Fruit fly (Drosophila melanogaster): ENCODE data around the gene CG9674.
A peak's percentile ranks its signal among the peaks of the same experiment; 100 is the strongest.

CG9674 gene

dm6 chr3L:16818063-16818462 is 10.5 kb upstream of the CG9674 start:
- no peak for TF ChIP-seq CTCF (optimal IDR thresholded peaks at IDR 0.05)
- no peak for TF ChIP-seq CG8478 (optimal IDR thresholded peaks at IDR 0.05)

DNA sequence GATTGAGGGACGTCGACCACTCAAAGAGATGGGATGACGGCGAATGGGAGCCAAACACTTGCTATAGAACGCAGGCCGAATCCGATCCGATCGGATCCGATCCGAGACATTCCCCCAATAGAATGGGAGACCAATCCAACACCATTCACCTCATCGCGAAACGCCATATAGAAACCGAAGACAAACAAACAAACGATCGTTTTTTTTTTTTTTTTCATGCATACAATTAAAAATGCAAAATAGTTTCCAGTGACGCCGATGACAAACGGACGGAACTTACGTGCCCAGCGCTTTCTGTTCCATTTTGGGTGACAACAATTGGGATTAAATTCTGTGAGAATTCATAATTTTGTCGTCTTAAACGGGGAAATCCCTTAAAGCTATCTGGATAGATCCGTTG is 6.5 kb upstream of the CG9674 start:
- TF ChIP-seq CG8478 (optimal IDR thresholded peaks at IDR 0.05), result no peak
- TF ChIP-seq CTCF (optimal IDR thresholded peaks at IDR 0.05), result no peak

DNA sequence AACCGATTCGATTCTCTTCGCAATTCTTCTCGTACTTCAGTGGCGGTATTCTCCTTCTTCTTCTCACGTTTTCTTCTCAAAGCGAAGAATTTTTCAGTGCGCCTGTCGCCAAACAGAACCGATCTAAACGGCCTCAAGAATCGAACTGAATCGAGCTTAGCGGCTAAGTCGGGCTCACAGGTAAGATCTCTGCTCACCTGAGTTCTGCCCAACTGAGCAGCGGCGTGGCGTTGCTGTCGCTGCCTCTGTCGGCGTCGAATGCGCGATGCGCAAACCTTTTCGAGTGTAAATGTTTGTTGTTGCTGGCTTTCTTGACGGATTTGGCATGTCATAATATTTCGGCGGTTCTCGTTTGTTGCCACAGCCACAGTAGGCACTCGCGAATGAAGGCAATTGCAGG is 4.4 kb upstream of the CG9674 start:
- TF ChIP-seq CG8478 (optimal IDR thresholded peaks at IDR 0.05) (no peak), CTCF (optimal IDR thresholded peaks at IDR 0.05) (no peak)

DNA sequence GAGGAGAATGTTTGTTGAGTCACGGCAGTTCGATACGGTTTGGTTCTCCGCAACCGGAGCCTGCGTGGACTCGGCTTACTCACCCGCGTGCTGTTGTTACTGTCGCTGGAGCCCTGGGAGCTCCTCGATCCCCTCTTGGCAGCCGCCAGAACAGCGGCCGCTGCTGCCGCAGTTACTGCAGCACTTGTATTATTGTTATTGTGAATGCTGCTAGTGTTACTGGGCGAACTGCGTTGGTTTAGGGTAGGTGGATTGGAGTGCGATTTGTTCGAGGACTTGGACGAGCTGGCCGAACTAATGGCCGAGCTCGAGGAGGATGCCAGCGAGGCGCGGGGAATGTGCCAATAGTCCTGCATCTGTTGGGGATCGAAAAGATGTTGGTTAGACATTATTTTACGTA is 3.0 kb upstream of the CG9674 start:
- TF ChIP-seq CTCF (optimal IDR thresholded peaks at IDR 0.05) (no peak), CG8478 (optimal IDR thresholded peaks at IDR 0.05) (no peak)

dm6 chr3L:16808139-16808538 is 608 bp upstream of the CG9674 start:
- TF ChIP-seq CTCF (optimal IDR thresholded peaks at IDR 0.05) (peak in 1 of 2 experiments; percentile 41), CG8478 (optimal IDR thresholded peaks at IDR 0.05) (no peak)

- TF ChIP-seq CTCF (optimal IDR thresholded peaks at IDR 0.05) (no peak), CG8478 (optimal IDR thresholded peaks at IDR 0.05) (no peak)
Observed at dm6 chr3L:16806823-16807325, 657 bp downstream of the CG9674 start.

- no peak for TF ChIP-seq CTCF (optimal IDR thresholded peaks at IDR 0.05)
- no peak for TF ChIP-seq CG8478 (optimal IDR thresholded peaks at IDR 0.05)
Observed at dm6 chr3L:16805806-16806719, 1.5 kb downstream of the CG9674 start.

DNA sequence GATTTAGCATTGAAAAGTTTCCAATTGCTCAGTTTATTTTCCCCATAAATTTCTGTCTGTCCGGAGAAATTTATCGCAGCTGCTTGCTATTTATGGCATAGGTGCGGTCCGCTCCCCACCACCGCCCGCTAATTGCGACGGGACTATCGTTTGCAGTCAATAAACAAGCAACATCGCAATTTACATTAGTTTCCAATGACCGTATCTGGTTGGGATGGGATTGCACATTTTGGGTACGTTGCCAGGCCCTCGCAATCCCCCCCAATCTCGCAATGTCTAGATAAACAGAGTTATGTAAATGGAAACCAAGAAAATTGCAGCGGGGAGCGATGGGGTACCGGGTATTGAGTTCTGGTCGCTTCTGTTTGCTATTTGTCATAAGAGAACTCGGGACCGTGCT is 2.9 kb downstream of the CG9674 start, which contains the start of gene nudC:
Gene nudC (plus strand): TSS at position 368 of the 400 bp plus-strand sequence.
- TF ChIP-seq CTCF (optimal IDR thresholded peaks at IDR 0.05) (no peak), CG8478 (optimal IDR thresholded peaks at IDR 0.05) (no peak)

dm6 chr3L:16803708-16804350 is 3.7 kb downstream of the CG9674 start:
- TF ChIP-seq CTCF (optimal IDR thresholded peaks at IDR 0.05), result no peak
- no peak for TF ChIP-seq CG8478 (optimal IDR thresholded peaks at IDR 0.05)

DNA sequence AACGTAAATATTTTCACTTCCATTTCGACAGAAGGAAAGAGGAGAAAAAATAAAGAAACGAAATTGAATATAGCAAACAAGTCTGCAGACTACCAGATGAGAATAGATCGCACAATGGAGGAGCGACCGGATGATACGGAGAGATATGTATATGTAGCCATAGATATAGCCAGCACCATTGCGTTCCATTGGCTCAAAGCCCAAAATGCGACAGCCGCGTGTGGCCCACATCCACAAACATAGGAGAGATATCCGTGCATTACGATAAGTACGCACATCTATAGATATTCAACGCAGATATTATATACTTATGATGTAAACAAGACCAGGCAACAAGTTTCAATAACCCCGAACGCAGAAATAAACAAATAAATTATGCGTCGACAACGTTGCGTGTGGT is 4.3 kb downstream of the CG9674 start:
- TF ChIP-seq CTCF (optimal IDR thresholded peaks at IDR 0.05), result no peak
- no peak for TF ChIP-seq CG8478 (optimal IDR thresholded peaks at IDR 0.05)

DNA sequence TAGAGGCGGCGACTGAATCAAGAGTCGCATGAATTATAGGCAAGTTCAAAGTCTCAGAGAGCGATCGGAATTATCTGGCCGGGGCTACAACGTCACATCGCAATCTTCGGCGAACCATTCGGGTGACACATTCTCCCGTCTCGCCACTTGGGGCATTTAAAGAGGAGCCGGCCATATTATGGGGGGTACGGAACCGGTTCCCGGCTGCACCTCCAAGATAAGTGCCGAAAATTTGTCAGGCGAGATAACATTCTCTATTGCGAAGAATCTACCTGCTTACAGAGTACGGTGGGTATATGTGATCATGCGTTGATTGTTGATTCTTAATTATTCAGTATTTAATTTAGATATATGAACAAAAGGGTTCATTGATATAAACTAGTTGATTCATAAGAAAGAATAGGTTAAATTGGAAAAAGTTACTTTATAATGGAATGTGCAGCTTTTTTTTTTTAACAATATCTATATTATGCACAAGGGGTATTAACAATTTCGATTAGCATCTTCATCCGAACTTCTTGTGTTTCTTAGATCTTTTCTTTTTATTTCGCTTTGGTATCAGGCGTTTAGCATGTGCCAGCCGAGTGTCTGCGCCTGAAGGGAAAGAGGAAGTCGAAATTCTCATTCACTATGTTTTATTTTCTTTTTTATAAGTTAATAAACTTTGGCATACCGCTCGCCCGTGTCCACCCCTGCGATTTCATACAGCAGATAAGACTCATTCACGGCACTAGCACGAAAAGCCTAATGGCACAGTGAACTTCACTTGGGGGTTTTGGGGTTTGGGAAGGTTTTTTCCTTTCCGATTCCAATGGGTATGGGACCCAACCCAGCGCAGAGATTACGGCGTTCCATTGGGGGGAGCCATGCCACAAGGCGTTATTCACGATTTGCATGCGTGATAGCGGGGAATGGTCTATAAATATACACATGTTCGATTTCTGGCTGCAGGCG is 5.8 kb downstream of the CG9674 start:
- no peak for TF ChIP-seq CG8478 (optimal IDR thresholded peaks at IDR 0.05)
- no peak for TF ChIP-seq CTCF (optimal IDR thresholded peaks at IDR 0.05)

DNA sequence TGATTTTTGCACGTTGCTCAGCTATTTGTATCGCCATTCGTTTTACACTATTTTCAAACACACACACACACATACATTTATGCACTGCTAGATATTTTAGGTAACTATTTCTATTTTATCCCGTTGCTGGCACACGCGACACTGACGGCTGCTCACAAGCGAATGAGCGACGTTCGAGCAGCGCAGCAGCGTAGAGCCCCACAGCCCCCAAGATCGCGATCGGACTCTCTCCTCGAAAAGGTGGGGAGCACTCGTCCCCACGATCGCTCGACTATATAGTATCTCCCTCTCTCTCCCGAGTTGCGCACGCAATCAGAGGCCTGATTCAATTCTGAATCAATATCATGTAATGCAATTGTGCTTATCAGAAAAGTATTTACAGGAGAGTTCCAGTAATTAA is 7.5 kb downstream of the CG9674 start:
- TF ChIP-seq CTCF (optimal IDR thresholded peaks at IDR 0.05) (no peak), CG8478 (optimal IDR thresholded peaks at IDR 0.05) (no peak)

dm6 chr3L:16796603-16797002 is 10.9 kb downstream of the CG9674 start:
- no peak for TF ChIP-seq CTCF (optimal IDR thresholded peaks at IDR 0.05)
- TF ChIP-seq CG8478 (optimal IDR thresholded peaks at IDR 0.05), result no peak

DNA sequence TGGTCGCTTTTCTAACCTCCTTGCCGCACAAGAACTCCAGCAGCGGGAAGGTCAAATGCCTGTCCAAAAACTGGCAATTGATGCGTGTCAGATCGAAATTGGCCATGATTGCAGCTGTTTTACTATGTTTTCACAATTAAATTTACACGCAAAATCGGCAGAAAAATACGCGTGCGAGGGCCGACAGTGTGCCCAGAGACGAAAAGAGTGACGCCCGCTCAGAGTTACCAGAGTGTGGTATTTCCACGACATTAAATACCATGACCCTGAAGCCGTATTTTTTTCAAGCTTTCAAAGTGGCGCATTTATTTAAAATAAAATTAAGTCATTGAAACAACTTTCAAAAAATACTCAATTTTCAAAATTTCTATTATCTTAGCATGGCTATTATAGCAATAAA is 20.8 kb downstream of the CG9674 start, which contains the start of gene eIF3e:
Gene eIF3e (minus strand): TSS at position 214 of the 400 bp plus-strand sequence.
- TF ChIP-seq CG8478 (optimal IDR thresholded peaks at IDR 0.05) (no peak), CTCF (optimal IDR thresholded peaks at IDR 0.05) (no peak)

- TF ChIP-seq CG8478 (optimal IDR thresholded peaks at IDR 0.05) (no peak), CTCF (optimal IDR thresholded peaks at IDR 0.05) (no peak)
Observed at dm6 chr3L:16782789-16783188, 24.7 kb downstream of the CG9674 start, which contains the start of gene CG9706. Gene CG9706 (plus strand): TSS chr3L:16783010.
